Worm (Caenorhabditis elegans) whole organism, late embryonic: ENCODE measurements around the gene fbxb-10.

Source experiments
- ceh-34 ChIP-seq: sonication (generic microtip); optimal IDR thresholded peaks from 2 replicates; lab custom pipeline; 2016; ENCODE audit warnings: mild to moderate bottlenecking, missing genetic modification characterization, missing compliant biosample characterization
- dmd-4 ChIP-seq: sonication (generic microtip); optimal IDR thresholded peaks from 2 replicates; lab custom pipeline; 2016; ENCODE audit warnings: borderline replicate concordance, missing genetic modification characterization, missing compliant biosample characterization
- fkh-10 ChIP-seq: fragments of 150-350 bp; optimal IDR thresholded peaks from 2 replicates; lab custom pipeline; 2014; ENCODE audit warnings: missing biosample characterization, missing genetic modification reagents, missing genetic modification characterization
- nhr-11 ChIP-seq: fragments of 150-350 bp; optimal IDR thresholded peaks from 2 replicates; lab custom pipeline; 2014; ENCODE audit warnings: missing biosample characterization, missing genetic modification characterization
- pag-3 ChIP-seq: sonication (generic microtip); optimal IDR thresholded peaks from 2 replicates; lab custom pipeline; 2016; ENCODE audit warnings: missing compliant biosample characterization, missing genetic modification characterization, borderline replicate concordance
- unc-42 ChIP-seq: sonication (generic microtip); optimal IDR thresholded peaks from 2 replicates; lab custom pipeline; 2016; ENCODE audit warnings: missing genotype, missing genetic modification characterization, missing compliant biosample characterization
- unc-55 ChIP-seq: sonication (generic microtip); optimal IDR thresholded peaks from 2 replicates; lab custom pipeline; 2017; ENCODE audit warnings: missing biosample characterization, missing genetic modification reagents, missing genetic modification characterization

DNA sequence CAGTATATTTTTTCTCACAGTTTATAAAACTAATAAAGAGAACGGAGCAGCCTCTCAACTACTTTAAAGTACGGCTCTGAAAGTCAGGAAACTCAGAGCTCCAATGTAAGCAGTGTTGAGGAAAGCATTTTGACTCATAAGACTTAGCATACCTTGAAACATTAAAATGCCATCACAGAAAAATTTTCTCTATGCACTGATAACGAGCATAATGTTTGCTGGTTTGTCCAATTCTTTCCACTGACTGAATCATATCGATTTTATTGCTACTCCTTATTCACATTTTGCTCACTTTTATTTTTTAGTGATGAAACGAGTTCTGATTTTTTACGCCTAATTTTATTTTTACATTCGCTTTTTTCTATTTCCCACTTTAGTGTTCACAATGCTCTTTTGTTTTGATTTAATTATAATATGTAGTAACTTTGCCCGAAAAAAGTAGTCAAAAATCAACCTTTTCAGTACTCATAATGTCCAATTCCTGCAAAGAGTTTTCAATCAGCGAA is 13.7 kb upstream of the fbxb-10 start, which contains the start of gene math-39:
- no peak for TF ChIP-seq unc-55 (GFP tag; lab: Kevin White, UChicago)
- TF ChIP-seq unc-42 (tag; lab: Kevin White, UChicago), result no peak
- no peak for TF ChIP-seq ceh-34 (tag; lab: Kevin White, UChicago)
- TF ChIP-seq nhr-11, result no peak
- TF ChIP-seq dmd-4, result no peak
- TF ChIP-seq fkh-10, result no peak
- TF ChIP-seq pag-3 (tag; lab: Kevin White, UChicago), result no peak
